Fruit fly (Drosophila melanogaster): ENCODE results near the gene DIP-iota.
A peak's percentile ranks its signal among the peaks of the same experiment; 100 is the strongest.

Gene DIP-iota

dm6 chr2L:6649085-6649754 lies 27.7 kb upstream of the DIP-iota start, which contains the start of the genes CG31635 and Tango1 (continued):
- TF ChIP-seq lab (GFP tag; optimal IDR thresholded peaks at IDR 0.05), result no peak
- TF ChIP-seq GATAe (GFP tag; conservative IDR thresholded peaks at IDR 0.05), result no peak
- TF ChIP-seq kay (GFP tag; optimal IDR thresholded peaks at IDR 0.05), result no peak
- no peak for TF ChIP-seq CG1233 (GFP tag; optimal IDR thresholded peaks at IDR 0.05)
- no peak for TF ChIP-seq fd102C (GFP tag; optimal IDR thresholded peaks at IDR 0.05)
- 0 out of 3 replicates have a peak, but pooled peaks have one; percentile 15 for TF ChIP-seq tgo (GFP tag; IDR thresholded peaks at IDR 0.05)
- TF ChIP-seq ham (GFP tag; IDR thresholded peaks at IDR 0.05), result no peak
- no peak for TF ChIP-seq zfh2 (GFP tag; optimal IDR thresholded peaks at IDR 0.05)
- peak; percentile 56 for TF ChIP-seq CG30020 (tag; optimal IDR thresholded peaks at IDR 0.05)
- no peak for TF ChIP-seq CG18476 (GFP tag; optimal IDR thresholded peaks at IDR 0.05)
- TF ChIP-seq Ets97D (GFP tag; optimal IDR thresholded peaks at IDR 0.05), result peak; percentile 75
- no peak for TF ChIP-seq CG31365 (tag; optimal IDR thresholded peaks at IDR 0.05)
- TF ChIP-seq CG16815 (GFP tag; optimal IDR thresholded peaks at IDR 0.05), result no peak
- no peak for TF ChIP-seq gcm2 (GFP tag; optimal IDR thresholded peaks at IDR 0.05)
- no peak for TF ChIP-seq zfh1 (GFP tag; IDR thresholded peaks at IDR 0.05)
- peak; percentile 66 for TF ChIP-seq MBD-R2 (GFP tag; IDR thresholded peaks at IDR 0.05)
- TF ChIP-seq CG31224 (GFP tag; IDR thresholded peaks at IDR 0.05), result no peak
- TF ChIP-seq Abd-B (GFP tag; optimal IDR thresholded peaks at IDR 0.05), result peak; percentile 75
- TF ChIP-seq fd64A (GFP tag; optimal IDR thresholded peaks at IDR 0.05), result no peak
- TF ChIP-seq ems (GFP tag; optimal IDR thresholded peaks at IDR 0.05), result no peak
- TF ChIP-seq Drgx (GFP tag; IDR thresholded peaks at IDR 0.05), result no peak
- no peak for TF ChIP-seq klu (GFP tag; IDR thresholded peaks at IDR 0.05)
- no peak for TF ChIP-seq Doc3 (GFP tag; IDR thresholded peaks at IDR 0.05; ENCODE audit: partially characterized antibody)
- TF ChIP-seq Dp (GFP tag; optimal IDR thresholded peaks at IDR 0.05), result peak; percentile 65
- TF ChIP-seq usp (GFP tag; optimal IDR thresholded peaks at IDR 0.05), result no peak
- TF ChIP-seq CG12744 (GFP tag; optimal IDR thresholded peaks at IDR 0.05), result peak; percentile 2
- TF ChIP-seq gsb-n (tag; optimal IDR thresholded peaks at IDR 0.05), result no peak
- peak; percentile 6 for TF ChIP-seq CG12155 (GFP tag; optimal IDR thresholded peaks at IDR 0.05)
- no peak for TF ChIP-seq Dad (GFP tag; optimal IDR thresholded peaks at IDR 0.05)
- TF ChIP-seq Med (GFP tag), result peak; percentile 82
- no peak for TF ChIP-seq CG4707 (GFP tag; optimal IDR thresholded peaks at IDR 0.05)
- TF ChIP-seq CG33213 (GFP tag; optimal IDR thresholded peaks at IDR 0.05), result peak; percentile 31
- TF ChIP-seq PHDP (tag; optimal IDR thresholded peaks at IDR 0.05), result no peak
- no peak for TF ChIP-seq Nf-YC (tag; optimal IDR thresholded peaks at IDR 0.05)
- peak; percentile 39 for TF ChIP-seq CG2120 (GFP tag; optimal IDR thresholded peaks at IDR 0.05)
- no peak for TF ChIP-seq lbe (GFP tag; optimal IDR thresholded peaks at IDR 0.05)
- peak; percentile 94 for TF ChIP-seq CG7357 (GFP tag; IDR thresholded peaks at IDR 0.05)
- no peak for TF ChIP-seq salm (tag; optimal IDR thresholded peaks at IDR 0.05)
- TF ChIP-seq peb (GFP tag; IDR thresholded peaks at IDR 0.05), result no peak
- TF ChIP-seq CG34422 (GFP tag; IDR thresholded peaks at IDR 0.05), result peak; percentile 46; the same call in 1 of the 3 replicates
- TF ChIP-seq phol (tag; optimal IDR thresholded peaks at IDR 0.05), result peak; percentile 61
- TF ChIP-seq CG10274 (GFP tag; optimal IDR thresholded peaks at IDR 0.05), result no peak
- TF ChIP-seq Dbx (GFP tag; IDR thresholded peaks at IDR 0.05), result 0 out of 3 replicates have a peak, but pooled peaks have one; percentile 52
- no peak for TF ChIP-seq Mes4 (GFP tag; optimal IDR thresholded peaks at IDR 0.05)
- TF ChIP-seq CG11504 (tag; optimal IDR thresholded peaks at IDR 0.05), result no peak
- peak; percentile 9 for TF ChIP-seq gro (GFP tag; optimal IDR thresholded peaks at IDR 0.05)
- 0 out of 4 replicates have a peak, but pooled peaks have one; percentile 20 for TF ChIP-seq Dll (GFP tag; IDR thresholded peaks at IDR 0.05; ENCODE audit: partially characterized antibody)
- TF ChIP-seq prd (optimal IDR thresholded peaks at IDR 0.05), result no peak
- TF ChIP-seq prd (GFP tag; IDR thresholded peaks at IDR 0.05), result peak; percentile 62; the same call in 1 of the 3 replicates
- TF ChIP-seq so (GFP tag; IDR thresholded peaks at IDR 0.05), result no peak
- no peak for TF ChIP-seq tna (GFP tag; IDR thresholded peaks at IDR 0.05; ENCODE audit: partially characterized antibody)
